Worm (Caenorhabditis elegans) whole organism, young adult: Measurements from ENCODE around the gene srd-50.

Source experiments
- B0035.1 ChIP-seq: sonication (generic microtip); optimal IDR thresholded peaks from 2 replicates; lab custom pipeline; 2016; ENCODE audit warnings: missing genetic modification characterization, mild to moderate bottlenecking, missing compliant biosample characterization, missing genotype, missing genetic modification reagents
- B0336.3 ChIP-seq: fragments of 200-800 bp; sonication (Bioruptor generic); IDR thresholded peaks from 2 replicates; pipeline ENCODE4 v1.3.6; 2022; ENCODE audit warnings: missing genetic modification characterization, missing compliant biosample characterization
- D2030.7 ChIP-seq: fragments of 200-800 bp; sonication (Bioruptor generic); IDR thresholded peaks from 2 replicates; pipeline ENCODE4 v1.3.6; 2022; ENCODE audit warnings: missing genetic modification reagents, missing genetic modification characterization, missing compliant biosample characterization
- F22D6.2 ChIP-seq: sonication (generic microtip); optimal IDR thresholded peaks from 2 replicates; lab custom pipeline; 2016; ENCODE audit warnings: mild to moderate bottlenecking, missing genetic modification characterization, missing compliant biosample characterization
- F37B4.10 ChIP-seq: fragments of 200-800 bp; sonication (Bioruptor generic); IDR thresholded peaks from 2 replicates; pipeline ENCODE4 v1.3.6; 2022; ENCODE audit warnings: missing genetic modification characterization, missing compliant biosample characterization
- F39B2.1 ChIP-seq: fragments of 200-800 bp; sonication (Bioruptor generic); IDR thresholded peaks from 2 replicates; pipeline ENCODE4 v1.3.6; 2022; ENCODE audit warnings: missing genetic modification reagents, missing genetic modification characterization, missing compliant biosample characterization
- F49E8.2 ChIP-seq: sonication (generic microtip); optimal IDR thresholded peaks from 3 replicates; lab custom pipeline; 2017; ENCODE audit warnings: missing genetic modification characterization, mild to moderate bottlenecking, missing compliant biosample characterization, antibody characterized with exemption, moderate library complexity; ENCODE audit not compliant: insufficient read depth
- F55B11.4 ChIP-seq: sonication (generic microtip); optimal IDR thresholded peaks from 2 replicates; lab custom pipeline; 2016; ENCODE audit warnings: missing compliant biosample characterization, missing genetic modification characterization, borderline replicate concordance; ENCODE audit not compliant: insufficient read depth
- K12H6.12 ChIP-seq: fragments of 200-800 bp; sonication (Bioruptor generic); optimal IDR thresholded peaks from 2 replicates; lab custom pipeline; 2018; ENCODE audit warnings: mild to moderate bottlenecking, missing genetic modification characterization, missing compliant biosample characterization
- Y53F4B.3 ChIP-seq: fragments of 200-800 bp; sonication (Bioruptor generic); IDR thresholded peaks from 2 replicates; pipeline ENCODE4 v1.3.6; 2022; ENCODE audit warnings: missing genetic modification reagents, missing genetic modification characterization, missing compliant biosample characterization
- Y53G8AR.9 ChIP-seq: fragments of 200-800 bp; sonication (Bioruptor generic); conservative IDR thresholded peaks from 2 replicates; pipeline ENCODE4 v1.3.6; 2022; ENCODE audit warnings: missing genetic modification reagents, missing genetic modification characterization, missing compliant biosample characterization
- Y79H2A.3 ChIP-seq: fragments of 200-800 bp; sonication (Bioruptor generic); conservative IDR thresholded peaks from 2 replicates; pipeline ENCODE4 v1.3.6; 2022; ENCODE audit warnings: missing genetic modification reagents, missing genetic modification characterization, missing compliant biosample characterization
- ZK185.1 ChIP-seq: sonication (generic microtip); optimal IDR thresholded peaks from 2 replicates; lab custom pipeline; 2016; ENCODE audit warnings: mild to moderate bottlenecking, missing genetic modification characterization, missing compliant biosample characterization; ENCODE audit not compliant: poor library complexity, severe bottlenecking
- akir-1 ChIP-seq: fragments of 200-800 bp; sonication (Bioruptor generic); optimal IDR thresholded peaks from 2 replicates; lab custom pipeline; 2018; ENCODE audit warnings: mild to moderate bottlenecking, missing genetic modification characterization, moderate library complexity, missing compliant biosample characterization
- aptf-2 ChIP-seq: fragments of 200-800 bp; sonication (Bioruptor generic); conservative IDR thresholded peaks from 2 replicates; pipeline ENCODE4 v1.3.6; 2022; ENCODE audit warnings: missing genetic modification reagents, missing genetic modification characterization, missing compliant biosample characterization
- atf-7 ChIP-seq: sonication (generic microtip); optimal IDR thresholded peaks from 2 replicates; lab custom pipeline; 2017; ENCODE audit warnings: mild to moderate bottlenecking, missing genetic modification characterization, missing compliant biosample characterization
- attf-3 ChIP-seq: fragments of 200-800 bp; sonication (Bioruptor generic); conservative IDR thresholded peaks from 2 replicates; pipeline ENCODE4 v1.3.6; 2022; ENCODE audit warnings: missing genetic modification reagents, missing genetic modification characterization, missing compliant biosample characterization
- cebp-1 ChIP-seq, 2 experiments: fragments of 200-800 bp in 1 of 2; sonication (Bioruptor generic) in 1 of 2; sonication (generic microtip) in 1 of 2; IDR thresholded peaks in 1 of 2; optimal IDR thresholded peaks in 1 of 2; 2 replicates each; pipeline versions ENCODE4 v1.3.6 to Lab custom; 2017 to 2022; ENCODE audit warnings: missing compliant biosample characterization in 2 of 2, missing genetic modification characterization in 2 of 2, mild to moderate bottlenecking in 1 of 2, missing genetic modification reagents in 1 of 2, moderate library complexity in 1 of 2
- cebp-2 ChIP-seq: fragments of 200-800 bp; sonication (Bioruptor generic); IDR thresholded peaks from 2 replicates; pipeline ENCODE4 v1.3.6; 2022; ENCODE audit warnings: missing genetic modification characterization, missing compliant biosample characterization
- ceh-100 ChIP-seq: fragments of 200-800 bp; sonication (Bioruptor generic); IDR thresholded peaks from 2 replicates; pipeline ENCODE4 v1.3.6; 2022; ENCODE audit warnings: missing genetic modification reagents, missing genetic modification characterization, missing compliant biosample characterization
- ceh-40 ChIP-seq: fragments of 200-800 bp; sonication (Bioruptor generic); IDR thresholded peaks from 2 replicates; pipeline ENCODE4 v1.3.6; 2022; ENCODE audit warnings: missing genetic modification characterization, missing compliant biosample characterization
- die-1 ChIP-seq: sonication (generic microtip); optimal IDR thresholded peaks from 2 replicates; lab custom pipeline; 2016; ENCODE audit warnings: missing genotype, mild to moderate bottlenecking, missing genetic modification characterization, missing compliant biosample characterization
- dox-1 ChIP-seq: fragments of 200-800 bp; sonication (Bioruptor generic); IDR thresholded peaks from 2 replicates; pipeline ENCODE4 v1.3.6; 2022; ENCODE audit warnings: missing genetic modification reagents, missing genetic modification characterization, missing compliant biosample characterization
- efl-1 ChIP-seq: fragments of 150-350 bp; optimal IDR thresholded peaks from 2 replicates; lab custom pipeline; 2014; ENCODE audit warnings: missing biosample characterization, missing genetic modification reagents, missing genetic modification characterization
- egrh-3 ChIP-seq: fragments of 200-800 bp; sonication (Bioruptor generic); IDR thresholded peaks from 2 replicates; pipeline ENCODE4 v1.3.6; 2022; ENCODE audit warnings: missing genetic modification reagents, missing genetic modification characterization, missing compliant biosample characterization
- hmg-1.2 ChIP-seq: fragments of 200-800 bp; sonication (Bioruptor generic); IDR thresholded peaks from 2 replicates; pipeline ENCODE4 v1.3.6; 2022; ENCODE audit warnings: missing genetic modification reagents, missing genetic modification characterization, missing compliant biosample characterization
- hmg-20 ChIP-seq: fragments of 200-800 bp; sonication (Bioruptor generic); IDR thresholded peaks from 2 replicates; pipeline ENCODE4 v1.3.6; 2022; ENCODE audit warnings: missing genetic modification reagents, missing genetic modification characterization, missing compliant biosample characterization
- let-607 ChIP-seq, 2 experiments: fragments of 200-800 bp in 1 of 2; sonication (Bioruptor generic) in 1 of 2; sonication (generic microtip) in 1 of 2; optimal IDR thresholded peaks; 2 replicates each; lab custom pipeline; 2016 to 2018; ENCODE audit warnings: mild to moderate bottlenecking in 2 of 2, missing compliant biosample characterization in 2 of 2, missing genetic modification characterization in 2 of 2, moderate library complexity in 2 of 2, missing genotype in 1 of 2
- lin-26 ChIP-seq: fragments of 200-800 bp; sonication (Bioruptor generic); IDR thresholded peaks from 2 replicates; pipeline ENCODE4 v1.3.6; 2022; ENCODE audit warnings: missing genetic modification reagents, missing genetic modification characterization, missing compliant biosample characterization
- lin-40 ChIP-seq: sonication (generic microtip); optimal IDR thresholded peaks from 2 replicates; lab custom pipeline; 2016; ENCODE audit warnings: missing genetic modification characterization, mild to moderate bottlenecking, missing compliant biosample characterization, missing genotype, missing genetic modification reagents
- lin-54 ChIP-seq: fragments of 200-800 bp; sonication (Bioruptor generic); optimal IDR thresholded peaks from 2 replicates; lab custom pipeline; 2018; ENCODE audit warnings: mild to moderate bottlenecking, missing genetic modification characterization, missing compliant biosample characterization
- madf-10 ChIP-seq: sonication (generic microtip); optimal IDR thresholded peaks from 2 replicates; lab custom pipeline; 2016; ENCODE audit warnings: mild to moderate bottlenecking, missing genetic modification characterization, missing compliant biosample characterization
- madf-3 ChIP-seq: fragments of 200-800 bp; sonication (Bioruptor generic); IDR thresholded peaks from 2 replicates; pipeline ENCODE4 v1.3.6; 2022; ENCODE audit warnings: missing genetic modification reagents, missing genetic modification characterization, missing compliant biosample characterization
- mcd-1 ChIP-seq: fragments of 200-800 bp; sonication (Bioruptor generic); IDR thresholded peaks from 2 replicates; pipeline ENCODE4 v1.3.6; 2022; ENCODE audit warnings: missing genetic modification reagents, missing genetic modification characterization, missing compliant biosample characterization
- mes-4 ChIP-seq: sonication (generic microtip); optimal IDR thresholded peaks from 2 replicates; lab custom pipeline; 2016; ENCODE audit warnings: missing genotype, missing genetic modification characterization, missing compliant biosample characterization
- nhr-27 ChIP-seq: fragments of 200-800 bp; sonication (Bioruptor generic); optimal IDR thresholded peaks from 2 replicates; lab custom pipeline; 2018; ENCODE audit warnings: mild to moderate bottlenecking, missing genetic modification characterization, moderate library complexity, missing compliant biosample characterization
- nhr-80 ChIP-seq: sonication (generic microtip); optimal IDR thresholded peaks from 2 replicates; lab custom pipeline; 2016; ENCODE audit warnings: missing genetic modification characterization, missing compliant biosample characterization
- repo-1 ChIP-seq: sonication (generic microtip); optimal IDR thresholded peaks from 2 replicates; lab custom pipeline; 2017; ENCODE audit warnings: mild to moderate bottlenecking, missing genetic modification characterization, missing compliant biosample characterization
- snpc-4 ChIP-seq, 5 experiments: fragments of 150-350 bp in 1 of 5; sonication (generic microtip) in 4 of 5; optimal IDR thresholded peaks; 2 replicates each; lab custom pipeline; 2014 to 2018; ENCODE audit warnings: missing genetic modification characterization in 5 of 5, missing biosample characterization in 3 of 5, antibody characterized with exemption in 2 of 5, mild to moderate bottlenecking in 2 of 5, missing compliant biosample characterization in 2 of 5, missing genotype in 2 of 5, moderate library complexity in 2 of 5, missing genetic modification reagents in 1 of 5
- somi-1 ChIP-seq: fragments of 200-800 bp; sonication (Bioruptor generic); optimal IDR thresholded peaks from 2 replicates; lab custom pipeline; 2018; ENCODE audit warnings: mild to moderate bottlenecking, missing genetic modification characterization, missing compliant biosample characterization
- tbp1 ChIP-seq: fragments of 200-800 bp; sonication (Bioruptor generic); optimal IDR thresholded peaks from 2 replicates; lab custom pipeline; 2018; ENCODE audit warnings: mild to moderate bottlenecking, missing genetic modification characterization, missing compliant biosample characterization
- tlf-1 ChIP-seq: fragments of 200-800 bp; sonication (Bioruptor generic); optimal IDR thresholded peaks from 2 replicates; lab custom pipeline; 2018; ENCODE audit warnings: mild to moderate bottlenecking, missing genetic modification characterization, missing compliant biosample characterization
- unc-62 ChIP-seq: fragments of 150-350 bp; optimal IDR thresholded peaks from 2 replicates; lab custom pipeline; 2014; ENCODE audit warnings: missing biosample characterization, missing genetic modification reagents, missing genetic modification characterization
- zfh-2 ChIP-seq: fragments of 200-800 bp; sonication (Bioruptor generic); conservative IDR thresholded peaks from 2 replicates; pipeline ENCODE4 v1.3.6; 2022; ENCODE audit warnings: missing genetic modification reagents, missing genetic modification characterization, missing compliant biosample characterization
- ztf-22 ChIP-seq: fragments of 200-800 bp; sonication (Bioruptor generic); optimal IDR thresholded peaks from 2 replicates; lab custom pipeline; 2018; ENCODE audit warnings: mild to moderate bottlenecking, missing genetic modification characterization, moderate library complexity, missing compliant biosample characterization

srd-50 gene

ce11 chrX:13518861-13519713 is 37.5 kb upstream of the srd-50 start, which contains the start of the genes cdk-4 and F18H3.1:
Gene cdk-4 (minus strand): TSS chrX:13518911.
Gene F18H3.1 (plus strand): TSS chrX:13519663.
- TF ChIP-seq lin-40: no peak
- no peak for TF ChIP-seq Y53F4B.3 (GFP tag; lab: Robert Waterston, UW)
- TF ChIP-seq lin-26 (GFP tag; lab: Robert Waterston, UW): no peak
- TF ChIP-seq D2030.7 (GFP tag; lab: Robert Waterston, UW): no peak
- TF ChIP-seq atf-7: no peak
- TF ChIP-seq mcd-1 (GFP tag; lab: Robert Waterston, UW): peak; percentile 51
- 0 out of 2 replicates have a peak, but pooled peaks have one; percentile 16 for TF ChIP-seq egrh-3 (GFP tag; lab: Robert Waterston, UW)
- TF ChIP-seq ceh-40: no peak
- TF ChIP-seq nhr-80: peak; percentile 55
- peak; percentile 95 for TF ChIP-seq zfh-2 (GFP tag; lab: Robert Waterston, UW)
- no peak for TF ChIP-seq lin-54 (GFP tag; lab: Kevin White, UChicago)
- TF ChIP-seq K12H6.12 (tag; lab: Kevin White, UChicago): peak; percentile 40
- TF ChIP-seq tbp1 (GFP tag; lab: Kevin White, UChicago): no peak
- TF ChIP-seq hmg-1.2 (GFP tag; lab: Robert Waterston, UW): peak; percentile 53; the same call in 1 of the 2 replicates
- TF ChIP-seq let-607 (tag; optimal IDR thresholded peaks at IDR 0.05; lab: Kevin White, UChicago): no peak
- peak; percentile 61 for TF ChIP-seq cebp-1 (GFP tag; IDR thresholded peaks at IDR 0.05; lab: Robert Waterston, UW)
- TF ChIP-seq cebp-1 (tag; optimal IDR thresholded peaks at IDR 0.05; lab: Kevin White, UChicago): peak; percentile 91
- TF ChIP-seq hmg-20 (GFP tag; lab: Robert Waterston, UW): no peak
- no peak for TF ChIP-seq Y79H2A.3 (GFP tag; lab: Robert Waterston, UW)
- TF ChIP-seq tlf-1: no peak
- TF ChIP-seq F39B2.1: no peak
- no peak for TF ChIP-seq F22D6.2
- TF ChIP-seq unc-62 (GFP tag; lab: Kevin White, UChicago): no peak
- TF ChIP-seq dox-1 (GFP tag; lab: Robert Waterston, UW): peak; percentile 67
- no peak for TF ChIP-seq F55B11.4
- TF ChIP-seq attf-3: no peak
- no peak for TF ChIP-seq repo-1 (tag; lab: Kevin White, UChicago)
- no peak for TF ChIP-seq nhr-27 (tag; lab: Kevin White, UChicago)
- TF ChIP-seq cebp-2 (GFP tag; lab: Robert Waterston, UW): no peak
- TF ChIP-seq mes-4 (tag; lab: Kevin White, UChicago): no peak
- TF ChIP-seq ztf-22 (GFP tag; lab: Kevin White, UChicago): no peak
- TF ChIP-seq snpc-4 (GFP tag; optimal IDR thresholded peaks at IDR 0.05; lab: Kevin White, UChicago): no peak
- peak in 1 of 4 experiments; percentile 14 for TF ChIP-seq snpc-4 (tag; optimal IDR thresholded peaks at IDR 0.05; lab: Kevin White, UChicago)
- TF ChIP-seq akir-1 (GFP tag; lab: Kevin White, UChicago): no peak
- no peak for TF ChIP-seq Y53G8AR.9 (GFP tag; lab: Robert Waterston, UW)

ce11 chrX:13514384-13514783 is 32.8 kb upstream of the srd-50 start:
- TF ChIP-seq zfh-2 (GFP tag; lab: Robert Waterston, UW) (no peak), lin-54 (GFP tag; lab: Kevin White, UChicago) (peak; percentile 60), B0336.3 (GFP tag; lab: Robert Waterston, UW) (peak; percentile 74), efl-1 (GFP tag; lab: Kevin White, UChicago) (no peak), B0035.1 (peak; percentile 67), die-1 (tag; lab: Kevin White, UChicago) (no peak), D2030.7 (GFP tag; lab: Robert Waterston, UW) (no peak), madf-10 (tag; lab: Kevin White, UChicago) (peak; percentile 72), attf-3 (0 out of 2 replicates have a peak, but pooled peaks have one; percentile 26), F37B4.10 (no peak), F49E8.2 (tag; lab: Kevin White, UChicago) (no peak), ceh-100 (0 out of 2 replicates have a peak, but pooled peaks have one; percentile 11), ZK185.1 (tag; lab: Kevin White, UChicago) (peak; percentile 92), hmg-1.2 (GFP tag; lab: Robert Waterston, UW) (peak; percentile 60), aptf-2 (GFP tag; lab: Robert Waterston, UW) (no peak), madf-3 (GFP tag; lab: Robert Waterston, UW) (no peak), somi-1 (GFP tag; lab: Kevin White, UChicago) (peak; percentile 71)
